Worm (Caenorhabditis elegans) whole organism, late embryonic: ENCODE results near the gene ZK632.12.
A peak's percentile ranks its signal among the peaks of the same experiment; 100 is the strongest.

Experiments
- C38D4.7 ChIP-seq: fragments of 200-800 bp; sonication (Bioruptor generic); optimal IDR thresholded peaks from 2 replicates; lab custom pipeline; 2018; ENCODE audit warnings: mild to moderate bottlenecking, missing genetic modification characterization, moderate library complexity, missing compliant biosample characterization
- ahr-1 ChIP-seq: sonication (generic microtip); optimal IDR thresholded peaks from 2 replicates; lab custom pipeline; 2016; ENCODE audit warnings: missing genetic modification characterization, missing compliant biosample characterization
- ceh-24 ChIP-seq: sonication (generic microtip); optimal IDR thresholded peaks from 2 replicates; lab custom pipeline; 2016; ENCODE audit warnings: mild to moderate bottlenecking, missing genetic modification characterization, missing compliant biosample characterization
- ceh-31 ChIP-seq: sonication (generic microtip); optimal IDR thresholded peaks from 2 replicates; lab custom pipeline; 2016; ENCODE audit warnings: missing genetic modification characterization, missing compliant biosample characterization
- ceh-45 ChIP-seq: fragments of 200-800 bp; sonication (Bioruptor generic); IDR thresholded peaks from 2 replicates; pipeline ENCODE4 v1.3.6; 2022; ENCODE audit warnings: missing genetic modification reagents, missing genetic modification characterization, missing compliant biosample characterization
- dve-1 ChIP-seq: sonication (generic microtip); optimal IDR thresholded peaks from 2 replicates; lab custom pipeline; 2017; ENCODE audit warnings: antibody characterized with exemption, mild to moderate bottlenecking, missing genetic modification characterization, missing compliant biosample characterization
- elt-2 ChIP-seq: sonication (generic microtip); optimal IDR thresholded peaks from 2 replicates; lab custom pipeline; 2016; ENCODE audit warnings: missing genetic modification reagents, missing genetic modification characterization, missing compliant biosample characterization
- fax-1 ChIP-seq: sonication (generic microtip); optimal IDR thresholded peaks from 2 replicates; lab custom pipeline; 2016; ENCODE audit warnings: missing genotype, missing genetic modification characterization, missing compliant biosample characterization
- fkh-10 ChIP-seq: fragments of 150-350 bp; optimal IDR thresholded peaks from 2 replicates; lab custom pipeline; 2014; ENCODE audit warnings: missing biosample characterization, missing genetic modification reagents, missing genetic modification characterization
- hlh-13 ChIP-seq: fragments of 200-800 bp; sonication (Bioruptor generic); optimal IDR thresholded peaks from 2 replicates; lab custom pipeline; 2018; ENCODE audit warnings: mild to moderate bottlenecking, missing genetic modification characterization, missing compliant biosample characterization
- hlh-30 ChIP-seq: sonication (generic microtip); optimal IDR thresholded peaks from 2 replicates; lab custom pipeline; 2017; ENCODE audit warnings: antibody characterized with exemption, missing genetic modification characterization, missing compliant biosample characterization; ENCODE audit not compliant: insufficient read depth
- hlh-6 ChIP-seq: sonication (generic microtip); optimal IDR thresholded peaks from 2 replicates; lab custom pipeline; 2016; ENCODE audit warnings: missing genotype, missing genetic modification characterization, missing compliant biosample characterization
- lin-11 ChIP-seq: fragments of 200-800 bp; sonication (Bioruptor generic); optimal IDR thresholded peaks from 2 replicates; lab custom pipeline; 2018; ENCODE audit warnings: mild to moderate bottlenecking, missing genetic modification characterization, missing compliant biosample characterization
- mec-3 ChIP-seq: sonication (generic microtip); optimal IDR thresholded peaks from 2 replicates; lab custom pipeline; 2016; ENCODE audit warnings: borderline replicate concordance, missing genetic modification characterization, missing compliant biosample characterization
- nhr-232 ChIP-seq: sonication (generic microtip); optimal IDR thresholded peaks from 2 replicates; lab custom pipeline; 2016; ENCODE audit warnings: missing genetic modification characterization, missing compliant biosample characterization
- npax-4 ChIP-seq: sonication (generic microtip); optimal IDR thresholded peaks from 2 replicates; lab custom pipeline; 2016; ENCODE audit warnings: missing genetic modification characterization, missing compliant biosample characterization
- pag-3 ChIP-seq: sonication (generic microtip); optimal IDR thresholded peaks from 2 replicates; lab custom pipeline; 2016; ENCODE audit warnings: missing compliant biosample characterization, missing genetic modification characterization, borderline replicate concordance
- pax-1 ChIP-seq: fragments of 150-350 bp; optimal IDR thresholded peaks from 2 replicates; lab custom pipeline; 2014; ENCODE audit warnings: missing biosample characterization, missing genetic modification characterization
- pha-4 ChIP-seq: fragments of 150-350 bp; optimal IDR thresholded peaks from 2 replicates; lab custom pipeline; 2018; ENCODE audit warnings: missing biosample characterization, missing genetic modification reagents, missing genetic modification characterization
- pros-1 ChIP-seq: fragments of 150-350 bp; optimal IDR thresholded peaks from 2 replicates; lab custom pipeline; 2014; ENCODE audit warnings: missing biosample characterization, missing genetic modification reagents, missing genetic modification characterization
- ref-2 ChIP-seq: sonication (generic microtip); optimal IDR thresholded peaks from 2 replicates; lab custom pipeline; 2016; ENCODE audit warnings: missing genetic modification characterization, missing compliant biosample characterization
- sdc-2 ChIP-seq: sonication (generic microtip); optimal IDR thresholded peaks from 2 replicates; lab custom pipeline; 2016; ENCODE audit warnings: missing genotype, missing genetic modification characterization, missing compliant biosample characterization
- sox-2 ChIP-seq: fragments of 200-800 bp; sonication (Bioruptor generic); IDR thresholded peaks from 2 replicates; pipeline ENCODE4 v1.3.6; 2022; ENCODE audit warnings: missing genetic modification reagents, missing genetic modification characterization, missing compliant biosample characterization
- sox-4 ChIP-seq: sonication (generic microtip); optimal IDR thresholded peaks from 2 replicates; lab custom pipeline; 2017; ENCODE audit warnings: mild to moderate bottlenecking, missing genetic modification characterization, inconsistent platforms, missing compliant biosample characterization
- tbx-2 ChIP-seq: sonication (generic microtip); optimal IDR thresholded peaks from 2 replicates; lab custom pipeline; 2016; ENCODE audit warnings: missing genetic modification characterization, missing compliant biosample characterization
- tbx-7 ChIP-seq: sonication (generic microtip); optimal IDR thresholded peaks from 2 replicates; lab custom pipeline; 2016; ENCODE audit warnings: missing genotype, missing genetic modification characterization, missing compliant biosample characterization
- ttx-3 ChIP-seq: sonication (generic microtip); optimal IDR thresholded peaks from 2 replicates; lab custom pipeline; 2016; ENCODE audit warnings: missing genetic modification reagents, missing genetic modification characterization, missing compliant biosample characterization
- unc-3 ChIP-seq, 2 experiments: fragments of 200-800 bp in 1 of 2; sonication (Bioruptor generic) in 1 of 2; sonication (generic microtip) in 1 of 2; conservative IDR thresholded peaks in 1 of 2; optimal IDR thresholded peaks in 1 of 2; 2 replicates each; pipeline versions ENCODE4 v1.3.6 to Lab custom; 2016 to 2022; ENCODE audit warnings: missing compliant biosample characterization in 2 of 2, missing genetic modification characterization in 2 of 2, missing genetic modification reagents in 1 of 2
- unc-55 ChIP-seq: sonication (generic microtip); optimal IDR thresholded peaks from 2 replicates; lab custom pipeline; 2017; ENCODE audit warnings: missing biosample characterization, missing genetic modification reagents, missing genetic modification characterization
- unc-86 ChIP-seq: sonication (generic microtip); optimal IDR thresholded peaks from 2 replicates; lab custom pipeline; 2016; ENCODE audit warnings: missing genetic modification characterization, missing compliant biosample characterization
- ztf-16 ChIP-seq: sonication (generic microtip); optimal IDR thresholded peaks from 2 replicates; lab custom pipeline; 2017; ENCODE audit warnings: missing genetic modification characterization, missing compliant biosample characterization

The ZK632.12 gene

DNA sequence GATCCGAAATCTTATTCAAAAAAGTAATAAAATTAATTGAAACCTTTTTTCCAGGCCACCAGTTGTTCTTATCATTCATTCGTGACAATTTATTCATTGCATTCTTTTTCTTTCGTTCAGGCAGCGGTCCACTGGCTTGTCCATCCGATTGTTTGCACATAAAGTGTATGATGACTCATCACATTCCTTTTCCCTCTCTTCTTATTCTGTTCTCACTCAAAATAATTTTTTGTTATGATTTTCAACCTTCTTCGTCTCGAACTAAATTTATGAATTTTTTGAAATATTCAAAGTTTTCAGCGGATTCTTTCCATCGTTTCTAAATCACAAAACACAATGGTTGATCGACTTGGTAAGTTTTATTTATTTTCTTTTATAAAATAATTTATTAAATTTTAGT lies at the start of gene ZK632.12:
Gene ZK632.12 (plus strand): TSS at position 301 of the 400 bp plus-strand sequence.
- no peak for TF ChIP-seq npax-4 (tag; lab: Kevin White, UChicago)
- TF ChIP-seq ztf-16 (tag; lab: Kevin White, UChicago): no peak
- TF ChIP-seq unc-55 (GFP tag; lab: Kevin White, UChicago): no peak
- TF ChIP-seq ceh-24: no peak
- TF ChIP-seq pha-4 (tag; lab: Kevin White, UChicago): no peak
- TF ChIP-seq ceh-45 (GFP tag; lab: Robert Waterston, UW): no peak
- TF ChIP-seq mec-3 (tag; lab: Kevin White, UChicago): no peak
- no peak for TF ChIP-seq ref-2 (tag; lab: Kevin White, UChicago)
- TF ChIP-seq nhr-232 (tag; lab: Kevin White, UChicago): no peak
- no peak for TF ChIP-seq fkh-10 (GFP tag; lab: Kevin White, UChicago)
- TF ChIP-seq fax-1 (tag; lab: Kevin White, UChicago): no peak
- no peak for TF ChIP-seq hlh-6 (tag; lab: Kevin White, UChicago)

DNA sequence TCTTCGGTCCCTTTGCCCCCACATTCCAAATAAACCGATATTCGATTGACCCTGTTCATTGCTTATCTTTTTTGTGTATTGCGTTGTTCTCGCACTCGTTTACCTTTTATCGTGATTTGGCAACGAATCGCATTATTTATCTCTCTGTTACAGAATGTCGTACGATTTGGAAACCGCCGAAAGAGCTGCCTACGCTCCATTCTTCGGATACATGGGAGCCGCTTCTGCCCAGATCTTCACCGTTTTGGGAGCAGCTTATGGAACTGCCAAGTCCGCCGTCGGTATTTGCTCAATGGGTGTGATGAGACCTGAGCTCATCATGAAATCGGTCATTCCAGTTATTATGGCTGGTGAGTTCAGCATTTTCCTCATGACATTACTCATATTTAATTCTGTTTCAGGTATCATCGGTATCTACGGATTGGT lies 48.6 kb upstream of the ZK632.12 start, which contains the start of gene vha-2:
Gene vha-2 (plus strand): TSS at position 154 of the 426 bp plus-strand sequence.
- TF ChIP-seq elt-2 (tag; lab: Kevin White, UChicago) (peak; percentile 56), ceh-31 (tag; lab: Kevin White, UChicago) (no peak), C38D4.7 (GFP tag; lab: Kevin White, UChicago) (no peak), unc-86 (tag; lab: Kevin White, UChicago) (no peak), tbx-2 (tag; lab: Kevin White, UChicago) (no peak), pros-1 (tag; lab: Kevin White, UChicago) (no peak)

DNA sequence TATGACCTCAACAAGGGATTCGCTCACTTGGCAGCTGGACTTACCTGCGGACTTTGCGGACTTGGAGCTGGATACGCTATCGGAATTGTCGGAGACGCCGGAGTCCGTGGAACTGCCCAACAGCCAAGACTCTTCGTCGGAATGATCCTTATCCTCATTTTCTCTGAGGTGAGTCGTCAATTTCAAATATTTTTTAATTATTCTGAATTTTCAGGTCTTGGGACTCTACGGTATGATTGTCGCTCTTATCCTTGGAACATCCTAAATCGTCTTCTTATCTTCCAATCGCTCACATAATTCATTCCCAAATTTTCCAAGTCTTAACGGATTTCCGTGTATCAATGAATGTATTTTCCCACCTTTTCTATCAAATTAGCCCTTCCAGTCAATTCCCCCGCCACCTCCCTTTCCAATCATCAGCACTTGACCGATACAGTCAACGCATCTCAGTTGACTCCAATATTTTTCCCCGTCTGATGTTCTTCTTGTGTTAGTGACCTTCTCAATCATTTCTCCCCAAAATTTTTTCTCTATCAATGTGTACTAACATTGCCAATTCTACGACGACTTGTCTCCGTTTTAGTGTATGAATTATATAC lies 48.0 kb upstream of the ZK632.12 start, which contains the start of gene R10E11.6:
Gene R10E11.6 (plus strand): TSS at position 524 of the 599 bp plus-strand sequence.
- no peak for TF ChIP-seq dve-1 (tag; lab: Kevin White, UChicago)
- TF ChIP-seq hlh-6 (tag; lab: Kevin White, UChicago): no peak
- no peak for TF ChIP-seq hlh-30
- TF ChIP-seq pag-3: no peak

DNA sequence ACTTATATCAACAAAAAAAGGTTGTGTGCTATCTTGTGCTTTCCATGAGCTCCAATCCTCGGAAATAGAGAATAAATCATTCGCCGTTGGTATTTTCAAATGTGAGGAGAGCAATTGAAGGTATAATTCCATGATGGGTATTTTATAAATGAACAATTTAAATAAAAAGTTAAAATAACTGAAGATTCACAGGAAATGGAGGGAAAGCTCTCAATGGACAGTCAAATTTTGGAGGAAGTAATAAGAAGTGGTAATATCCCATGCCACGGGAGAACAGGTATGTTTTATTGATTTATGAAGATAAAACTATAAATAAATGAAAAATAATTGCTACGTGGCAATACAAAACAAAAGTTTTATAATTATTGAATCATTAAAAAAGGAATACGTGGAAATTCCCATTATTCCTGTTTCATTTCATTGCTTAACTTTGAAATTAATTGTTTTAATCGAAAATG lies 47.4 kb upstream of the ZK632.12 start:
- TF ChIP-seq lin-11 (no peak), fkh-10 (GFP tag; lab: Kevin White, UChicago) (no peak), pax-1 (tag; lab: Kevin White, UChicago) (no peak), pag-3 (no peak), unc-3 (GFP tag; conservative IDR thresholded peaks at IDR 0.05; lab: Robert Waterston, UW) (no peak), unc-3 (tag; optimal IDR thresholded peaks at IDR 0.05; lab: Kevin White, UChicago) (no peak), nhr-232 (tag; lab: Kevin White, UChicago) (no peak), tbx-7 (tag; lab: Kevin White, UChicago) (no peak), ahr-1 (tag; lab: Kevin White, UChicago) (no peak), sdc-2 (no peak), hlh-13 (no peak), sox-2 (GFP tag; lab: Robert Waterston, UW) (no peak), sox-4 (tag; lab: Kevin White, UChicago) (no peak)

DNA sequence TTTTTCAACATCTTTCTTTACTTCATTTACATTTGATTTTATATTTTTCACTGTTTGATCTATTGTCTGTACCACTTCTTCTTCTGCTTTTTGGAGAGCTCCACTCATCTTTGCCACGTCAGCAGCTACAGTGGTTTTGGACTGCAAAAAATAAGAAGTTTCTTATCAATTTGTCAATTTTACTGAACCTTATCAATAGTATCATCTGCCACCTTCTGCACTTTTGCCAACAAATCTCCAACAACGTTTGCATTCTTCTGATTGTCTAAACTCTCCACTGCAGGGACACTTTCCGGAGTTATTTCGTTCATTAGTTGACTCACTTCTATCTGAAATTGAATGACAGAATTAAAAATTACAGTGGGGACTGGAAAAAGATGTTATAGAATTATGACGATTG lies 43.8 kb upstream of the ZK632.12 start:
- TF ChIP-seq elt-2 (tag; lab: Kevin White, UChicago): peak; percentile 79
- no peak for TF ChIP-seq ttx-3 (tag; lab: Kevin White, UChicago)
